Worm (Caenorhabditis elegans): ENCODE measurements around the gene C17G10.7.

The C17G10.7 gene

DNA sequence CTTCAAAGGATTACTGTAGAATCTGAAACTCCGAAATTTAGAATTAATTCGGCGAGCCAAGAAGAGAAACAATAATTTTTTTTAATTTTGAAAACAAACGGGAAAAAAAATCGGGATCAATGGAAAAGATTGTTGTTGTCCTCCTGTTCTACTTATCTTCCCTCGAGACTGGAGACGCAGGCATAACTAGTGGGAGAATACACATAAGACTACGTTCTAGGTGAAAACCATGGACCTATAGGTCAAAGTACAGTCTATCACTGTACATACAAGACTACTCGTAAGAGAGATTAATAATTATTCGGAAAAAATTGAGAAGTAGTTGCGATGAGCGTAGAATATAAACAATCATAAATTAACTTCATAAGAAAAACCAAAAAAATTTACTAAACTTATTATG lies 11.6 kb upstream of the C17G10.7 start, which contains the start of gene dhs-6 (continued):
- no peak for TF ChIP-seq fos-1 (tag; optimal IDR thresholded peaks at IDR 0.05)
- TF ChIP-seq daf-12 (tag; optimal IDR thresholded peaks at IDR 0.05): no peak
- TF ChIP-seq mml-1 (tag; optimal IDR thresholded peaks at IDR 0.05): no peak
- no peak for TF ChIP-seq snpc-4 (tag; optimal IDR thresholded peaks at IDR 0.05)
- TF ChIP-seq jun-1 (tag; optimal IDR thresholded peaks at IDR 0.05): no peak
- TF ChIP-seq fkh-2 (tag; optimal IDR thresholded peaks at IDR 0.05): no peak
- peak; percentile 9 for TF ChIP-seq nfya-1 (tag; optimal IDR thresholded peaks at IDR 0.05; ENCODE audit: insufficient read depth)
- TF ChIP-seq pha-4 (tag; optimal IDR thresholded peaks at IDR 0.05): no peak

ce11 chrII:5605538-5605945 lies 2.1 kb downstream of the C17G10.7 start:
- TF ChIP-seq ZK546.5 (tag; optimal IDR thresholded peaks at IDR 0.05) (no peak), egl-27 (tag; optimal IDR thresholded peaks at IDR 0.05) (no peak), unc-62 (GFP tag; optimal IDR thresholded peaks at IDR 0.05) (peak; percentile 93), mdl-1 (tag; optimal IDR thresholded peaks at IDR 0.05) (peak; percentile 23), hmg-11 (tag; optimal IDR thresholded peaks at IDR 0.05) (no peak), lsy-12 (tag; optimal IDR thresholded peaks at IDR 0.05) (peak; percentile 5), ztf-4 (tag; optimal IDR thresholded peaks at IDR 0.05) (no peak), lin-15B (tag; optimal IDR thresholded peaks at IDR 0.05) (no peak), snpc-4 (tag; optimal IDR thresholded peaks at IDR 0.05) (no peak), ceh-9 (tag; optimal IDR thresholded peaks at IDR 0.05) (no peak), egl-5 (tag; optimal IDR thresholded peaks at IDR 0.05) (no peak), skn-1 (tag; optimal IDR thresholded peaks at IDR 0.05) (no peak), nhr-23 (tag; optimal IDR thresholded peaks at IDR 0.05) (peak; percentile 94), fkh-2 (tag; optimal IDR thresholded peaks at IDR 0.05) (no peak), elt-1 (tag; optimal IDR thresholded peaks at IDR 0.05) (peak; percentile 72), nhr-11 (tag; optimal IDR thresholded peaks at IDR 0.05) (no peak), fkh-10 (GFP tag; optimal IDR thresholded peaks at IDR 0.05) (no peak), pha-4 (tag; optimal IDR thresholded peaks at IDR 0.05) (no peak), nhr-237 (tag; optimal IDR thresholded peaks at IDR 0.05) (no peak), fos-1 (tag; optimal IDR thresholded peaks at IDR 0.05) (no peak), ama-1 (optimal IDR thresholded peaks at IDR 0.05) (no peak), ceh-82 (tag; optimal IDR thresholded peaks at IDR 0.05) (no peak), ztf-11 (tag; optimal IDR thresholded peaks at IDR 0.05) (no peak), nhr-12 (tag; optimal IDR thresholded peaks at IDR 0.05) (no peak), lin-39 (tag; optimal IDR thresholded peaks at IDR 0.05) (no peak), eor-1 (tag; optimal IDR thresholded peaks at IDR 0.05) (no peak), aly-2 (tag; optimal IDR thresholded peaks at IDR 0.05) (no peak), ceh-28 (tag; optimal IDR thresholded peaks at IDR 0.05) (peak; percentile 80), ceh-16 (tag; optimal IDR thresholded peaks at IDR 0.05) (no peak), nhr-77 (tag; optimal IDR thresholded peaks at IDR 0.05) (peak; percentile 22), nhr-28 (tag; optimal IDR thresholded peaks at IDR 0.05) (no peak), daf-12 (tag; optimal IDR thresholded peaks at IDR 0.05) (no peak), nfya-1 (tag; optimal IDR thresholded peaks at IDR 0.05; ENCODE audit: insufficient read depth) (no peak), jun-1 (tag; optimal IDR thresholded peaks at IDR 0.05) (no peak), elt-3 (tag; optimal IDR thresholded peaks at IDR 0.05) (peak; percentile 93 to 96 (median 93)), nhr-25 (tag; optimal IDR thresholded peaks at IDR 0.05) (peak; percentile 85), sea-2 (GFP tag; optimal IDR thresholded peaks at IDR 0.05) (no peak), R02D3.7 (tag; optimal IDR thresholded peaks at IDR 0.05) (peak; percentile 40), nhr-76 (tag; optimal IDR thresholded peaks at IDR 0.05) (peak; percentile 48), zag-1 (tag; optimal IDR thresholded peaks at IDR 0.05) (no peak), tbx-2 (tag; optimal IDR thresholded peaks at IDR 0.05) (peak; percentile 39), mml-1 (tag; optimal IDR thresholded peaks at IDR 0.05) (no peak), unc-39 (tag; optimal IDR thresholded peaks at IDR 0.05) (no peak), nhr-43 (tag; optimal IDR thresholded peaks at IDR 0.05; ENCODE audit: poor library complexity, severe bottlenecking) (peak; percentile 90), nhr-67 (tag; optimal IDR thresholded peaks at IDR 0.05) (no peak), elt-2 (tag; optimal IDR thresholded peaks at IDR 0.05) (peak; percentile 89), pqm-1 (tag; optimal IDR thresholded peaks at IDR 0.05) (no peak)

Data from whole organism, L3 larva.